Worm (Caenorhabditis elegans) whole organism, L4 larva: Measurements from ENCODE around the gene str-109.

Experiments
- D1046.2 ChIP-seq: fragments of 200-800 bp; sonication (Bioruptor generic); IDR thresholded peaks from 2 replicates; pipeline ENCODE4 v1.3.6; 2022; ENCODE audit warnings: missing genetic modification characterization, missing compliant biosample characterization
- F26F4.8 ChIP-seq: fragments of 200-800 bp; sonication (Bioruptor generic); conservative IDR thresholded peaks from 2 replicates; pipeline ENCODE4 v1.3.6; 2022; ENCODE audit warnings: missing genetic modification characterization, missing compliant biosample characterization
- F44E2.7 ChIP-seq: fragments of 200-800 bp; sonication (Bioruptor generic); IDR thresholded peaks from 2 replicates; pipeline ENCODE4 v2.1.2; 2022; ENCODE audit warnings: missing genetic modification characterization, missing compliant biosample characterization
- ZK546.5 ChIP-seq, 2 experiments: sonication (generic microtip); optimal IDR thresholded peaks; 2 replicates each; lab custom pipeline; 2017; ENCODE audit warnings: missing biosample characterization in 2 of 2, missing genetic modification characterization in 2 of 2
- arid-1 ChIP-seq: fragments of 200-800 bp; sonication (Bioruptor generic); conservative IDR thresholded peaks from 2 replicates; pipeline ENCODE4 v1.3.6; 2022; ENCODE audit warnings: missing genetic modification reagents, missing genetic modification characterization, missing compliant biosample characterization
- ceh-44 ChIP-seq: fragments of 200-800 bp; sonication (Bioruptor generic); IDR thresholded peaks from 2 replicates; pipeline ENCODE4 v1.3.6; 2022; ENCODE audit warnings: missing genetic modification reagents, missing genetic modification characterization, missing compliant biosample characterization
- ceh-82 ChIP-seq: sonication (generic microtip); optimal IDR thresholded peaks from 2 replicates; lab custom pipeline; 2017; ENCODE audit warnings: missing biosample characterization, missing genetic modification characterization
- ctbp-1 ChIP-seq: fragments of 200-800 bp; sonication (Bioruptor generic); IDR thresholded peaks from 2 replicates; pipeline ENCODE4 v1.3.6; 2022; ENCODE audit warnings: missing genetic modification reagents, missing genetic modification characterization, missing compliant biosample characterization
- daf-16 ChIP-seq, 3 experiments: sonication (generic microtip); optimal IDR thresholded peaks; 2 replicates each; lab custom pipeline; 2016 to 2017; ENCODE audit warnings: missing genetic modification characterization in 3 of 3, missing genetic modification reagents in 3 of 3, mild to moderate bottlenecking in 2 of 3, missing compliant biosample characterization in 2 of 3, missing biosample characterization in 1 of 3, moderate library complexity in 1 of 3
- dmd-6 ChIP-seq: fragments of 200-800 bp; sonication (Bioruptor generic); IDR thresholded peaks from 2 replicates; pipeline ENCODE4 v1.3.6; 2022; ENCODE audit warnings: missing genetic modification reagents, missing genetic modification characterization, missing compliant biosample characterization
- dmd-8 ChIP-seq: fragments of 200-800 bp; sonication (Bioruptor generic); IDR thresholded peaks from 2 replicates; pipeline ENCODE4 v1.3.6; 2022; ENCODE audit warnings: missing genetic modification characterization, missing compliant biosample characterization
- dve-1 ChIP-seq: sonication (generic microtip); optimal IDR thresholded peaks from 2 replicates; lab custom pipeline; 2017; ENCODE audit warnings: antibody characterized with exemption, mild to moderate bottlenecking, missing genetic modification characterization, missing compliant biosample characterization; ENCODE audit not compliant: insufficient read depth
- fkh-10 ChIP-seq: fragments of 150-350 bp; optimal IDR thresholded peaks from 2 replicates; lab custom pipeline; 2014; ENCODE audit warnings: missing biosample characterization, missing genetic modification reagents, missing genetic modification characterization
- fos-1 ChIP-seq: fragments of 150-350 bp; optimal IDR thresholded peaks from 2 replicates; lab custom pipeline; 2014; ENCODE audit warnings: missing biosample characterization, missing genetic modification characterization
- hlh-11 ChIP-seq: fragments of 200-800 bp; sonication (Bioruptor generic); optimal IDR thresholded peaks from 2 replicates; lab custom pipeline; 2018; ENCODE audit warnings: mild to moderate bottlenecking, missing genetic modification characterization, missing compliant biosample characterization
- hlh-30 ChIP-seq: sonication (generic microtip); optimal IDR thresholded peaks from 2 replicates; lab custom pipeline; 2017; ENCODE audit warnings: antibody characterized with exemption, mild to moderate bottlenecking, missing genetic modification characterization, missing compliant biosample characterization; ENCODE audit not compliant: insufficient read depth
- lim-7 ChIP-seq: fragments of 200-800 bp; sonication (Bioruptor generic); IDR thresholded peaks from 2 replicates; pipeline ENCODE4 v1.3.6; 2022; ENCODE audit warnings: missing genetic modification characterization, missing compliant biosample characterization
- lin-15B ChIP-seq: fragments of 150-350 bp; sonication (generic microtip); optimal IDR thresholded peaks from 3 replicates; lab custom pipeline; 2014; ENCODE audit warnings: missing biosample characterization, missing genetic modification characterization
- lin-29 ChIP-seq: fragments of 200-800 bp; sonication (Bioruptor generic); IDR thresholded peaks from 2 replicates; pipeline ENCODE4 v1.3.6; 2022; ENCODE audit warnings: missing genetic modification reagents, missing genetic modification characterization, missing compliant biosample characterization
- mdt-29 ChIP-seq: fragments of 200-800 bp; sonication (Bioruptor generic); IDR thresholded peaks from 2 replicates; pipeline ENCODE4 v1.3.6; 2022; ENCODE audit warnings: missing genetic modification reagents, missing genetic modification characterization, missing compliant biosample characterization
- mep-1 ChIP-seq: fragments of 150-350 bp; sonication (generic microtip); optimal IDR thresholded peaks from 3 replicates; lab custom pipeline; 2014; ENCODE audit warnings: missing biosample characterization, missing genetic modification characterization
- nhr-111 ChIP-seq: fragments of 200-800 bp; sonication (Bioruptor generic); optimal IDR thresholded peaks from 2 replicates; lab custom pipeline; 2018; ENCODE audit warnings: mild to moderate bottlenecking, missing genetic modification characterization, missing compliant biosample characterization
- nhr-237 ChIP-seq: sonication (generic microtip); optimal IDR thresholded peaks from 2 replicates; lab custom pipeline; 2017; ENCODE audit warnings: missing biosample characterization, missing genetic modification characterization
- nhr-28 ChIP-seq: fragments of 150-350 bp; optimal IDR thresholded peaks from 2 replicates; lab custom pipeline; 2014; ENCODE audit warnings: missing biosample characterization, missing genetic modification characterization
- nhr-77 ChIP-seq: fragments of 150-350 bp; optimal IDR thresholded peaks from 2 replicates; lab custom pipeline; 2014; ENCODE audit warnings: missing biosample characterization, missing genetic modification characterization
- pha-4 ChIP-seq, 2 experiments: fragments of 150-350 bp in 1 of 2; fragments of 200-800 bp in 1 of 2; sonication (Bioruptor generic) in 1 of 2; IDR thresholded peaks in 1 of 2; optimal IDR thresholded peaks in 1 of 2; 2 replicates each; pipeline versions ENCODE4 v1.3.6 to Lab custom; 2014 to 2022; ENCODE audit warnings: missing genetic modification characterization in 2 of 2, missing genetic modification reagents in 2 of 2, missing biosample characterization in 1 of 2, missing compliant biosample characterization in 1 of 2
- php-3 ChIP-seq: fragments of 200-800 bp; sonication (Bioruptor generic); IDR thresholded peaks from 2 replicates; pipeline ENCODE4 v1.3.6; 2022; ENCODE audit warnings: missing genetic modification reagents, missing genetic modification characterization, missing compliant biosample characterization
- pqm-1 ChIP-seq: sonication (generic microtip); optimal IDR thresholded peaks from 2 replicates; lab custom pipeline; 2017; ENCODE audit warnings: missing biosample characterization, missing genetic modification characterization
- saeg-2 ChIP-seq: fragments of 200-800 bp; sonication (Bioruptor generic); IDR thresholded peaks from 2 replicates; pipeline ENCODE4 v1.3.6; 2022; ENCODE audit warnings: missing genetic modification reagents, missing genetic modification characterization, missing compliant biosample characterization
- skn-1 ChIP-seq: fragments of 150-350 bp; optimal IDR thresholded peaks from 2 replicates; lab custom pipeline; 2014; ENCODE audit warnings: missing biosample characterization, missing genetic modification characterization
- snpc-1.2 ChIP-seq: fragments of 200-800 bp; sonication (Bioruptor generic); IDR thresholded peaks from 2 replicates; pipeline ENCODE4 v1.3.6; 2022; ENCODE audit warnings: missing genetic modification reagents, missing genetic modification characterization, missing compliant biosample characterization
- spr-1 ChIP-seq: sonication (generic microtip); optimal IDR thresholded peaks from 2 replicates; lab custom pipeline; 2016; ENCODE audit warnings: mild to moderate bottlenecking, missing genetic modification characterization, missing compliant biosample characterization
- spr-3 ChIP-seq: fragments of 200-800 bp; sonication (Bioruptor generic); optimal IDR thresholded peaks from 2 replicates; lab custom pipeline; 2018; ENCODE audit warnings: mild to moderate bottlenecking, missing genetic modification characterization, missing compliant biosample characterization
- unc-62 ChIP-seq, 3 experiments: fragments of 150-350 bp in 1 of 3; sonication (generic microtip); optimal IDR thresholded peaks in 2 of 3; peaks in 1 of 3; 1 replicate in 1 of 3; 2 replicates in 2 of 3; lab custom pipeline; 2014 to 2017; ENCODE audit warnings: missing biosample characterization in 3 of 3, missing genetic modification characterization in 3 of 3, missing genetic modification reagents in 3 of 3, missing genotype in 1 of 3
- zag-1 ChIP-seq: fragments of 150-350 bp; optimal IDR thresholded peaks from 2 replicates; lab custom pipeline; 2014; ENCODE audit warnings: missing biosample characterization, missing genetic modification characterization
- zfp-3 ChIP-seq: fragments of 200-800 bp; sonication (Bioruptor generic); conservative IDR thresholded peaks from 2 replicates; pipeline ENCODE4 v1.3.6; 2022; ENCODE audit warnings: missing genetic modification reagents, missing genetic modification characterization, missing compliant biosample characterization
- zip-11 ChIP-seq: fragments of 200-800 bp; sonication (Bioruptor generic); IDR thresholded peaks from 2 replicates; pipeline ENCODE4 v1.3.6; 2022; ENCODE audit warnings: missing genetic modification characterization, missing compliant biosample characterization
- ztf-11 ChIP-seq: fragments of 150-350 bp; optimal IDR thresholded peaks from 2 replicates; lab custom pipeline; 2014; ENCODE audit warnings: missing biosample characterization, missing genetic modification characterization

str-109 gene

ce11 chrV:16175227-16175626 lies 13.2 kb upstream of the str-109 start:
- TF ChIP-seq php-3 = peak; percentile 44; the same call in 1 of the 2 replicates
- no peak for TF ChIP-seq daf-16 (GFP tag; optimal IDR thresholded peaks at IDR 0.05; lab: Kevin White, UChicago)
- TF ChIP-seq daf-16 (tag; optimal IDR thresholded peaks at IDR 0.05; lab: Kevin White, UChicago) = peak; percentile 77
- peak; percentile 58 for TF ChIP-seq nhr-28
- TF ChIP-seq dmd-6 (GFP tag; lab: Robert Waterston, UW) = no peak; the same call in 1 of the 2 replicates
- TF ChIP-seq ztf-11 (tag; lab: Kevin White, UChicago) = no peak
- peak; percentile 59 for TF ChIP-seq pqm-1 (tag; lab: Kevin White, UChicago)
- TF ChIP-seq ceh-82 (tag; lab: Kevin White, UChicago) = no peak

- TF ChIP-seq lin-15B (tag; lab: Kevin White, UChicago) (no peak), ctbp-1 (no peak), dve-1 (tag; lab: Kevin White, UChicago) (no peak), hlh-11 (no peak), lin-29 (GFP tag; lab: Robert Waterston, UW) (no peak), dmd-6 (GFP tag; lab: Robert Waterston, UW) (no peak), zag-1 (tag; lab: Kevin White, UChicago) (no peak), pha-4 (GFP tag; IDR thresholded peaks at IDR 0.05; lab: Robert Waterston, UW) (no peak), pha-4 (tag; optimal IDR thresholded peaks at IDR 0.05; lab: Kevin White, UChicago) (no peak), D1046.2 (GFP tag; lab: Robert Waterston, UW) (no peak), dmd-8 (GFP tag; lab: Robert Waterston, UW) (no peak), nhr-237 (no peak)
Observed at ce11 chrV:16174109-16174508, 12.1 kb upstream of the str-109 start.

ce11 chrV:16171721-16172120 lies 9.7 kb upstream of the str-109 start, which contains the start of gene K05D4.9:
K05D4.9 (minus strand) TSS chrV:16171821.
- TF ChIP-seq unc-62 (GFP tag; optimal IDR thresholded peaks at IDR 0.05 in 1 of 2; lab: Kevin White, UChicago) (peak in 1 of 2 experiments; percentile 41), unc-62 (tag; optimal IDR thresholded peaks at IDR 0.05; lab: Kevin White, UChicago) (no peak), nhr-77 (tag; lab: Kevin White, UChicago) (no peak)

- TF ChIP-seq nhr-111 (GFP tag; lab: Kevin White, UChicago) (no peak), snpc-1.2 (no peak), fkh-10 (GFP tag; lab: Kevin White, UChicago) (no peak), ceh-82 (tag; lab: Kevin White, UChicago) (no peak), lim-7 (GFP tag; lab: Robert Waterston, UW) (no peak), zfp-3 (GFP tag; lab: Robert Waterston, UW) (no peak), F26F4.8 (GFP tag; lab: Robert Waterston, UW) (no peak), fos-1 (tag; lab: Kevin White, UChicago) (no peak), saeg-2 (GFP tag; lab: Robert Waterston, UW) (no peak), lin-29 (GFP tag; lab: Robert Waterston, UW) (no peak)
Observed at ce11 chrV:16169026-16169425, 7.0 kb upstream of the str-109 start, which contains the start of gene str-111. str-111 (minus strand) TSS chrV:16169126.

ce11 chrV:16165936-16166335 lies 3.9 kb upstream of the str-109 start, which contains the start of gene str-108:
str-108 (plus strand) TSS chrV:16166236.
- TF ChIP-seq php-3 = no peak

- TF ChIP-seq F44E2.7 (GFP tag; lab: Robert Waterston, UW) (no peak), ceh-44 (GFP tag; lab: Robert Waterston, UW) (no peak), zip-11 (GFP tag; lab: Robert Waterston, UW) (no peak), spr-1 (tag; lab: Kevin White, UChicago) (no peak), hlh-30 (tag; lab: Kevin White, UChicago) (no peak), dmd-8 (GFP tag; lab: Robert Waterston, UW) (no peak), mep-1 (no peak), mdt-29 (GFP tag; lab: Robert Waterston, UW) (no peak), skn-1 (tag; lab: Kevin White, UChicago) (no peak), arid-1 (GFP tag; lab: Robert Waterston, UW) (no peak), ZK546.5 (tag; optimal IDR thresholded peaks at IDR 0.05; lab: Kevin White, UChicago) (no peak), zag-1 (tag; lab: Kevin White, UChicago) (no peak), spr-3 (GFP tag; lab: Kevin White, UChicago) (no peak), php-3 (no peak)
Observed at ce11 chrV:16163719-16164118, 1.7 kb upstream of the str-109 start, which contains the start of gene F10A3.12. F10A3.12 (plus strand) TSS chrV:16164019.
